Fruit fly (Drosophila melanogaster) whole organism, pupa: ENCODE results near the gene CG43255.

Source experiments
- CG10348 ChIP-seq: fragments of 200-800 bp; sonication (Bioruptor generic); IDR thresholded peaks from 2 replicates; pipeline ENCODE4 v1.3.6; 2022; ENCODE audit warnings: missing biosample characterization, missing genetic modification characterization
- Snoo ChIP-seq: fragments of 200-800 bp; sonication (Bioruptor generic); optimal IDR thresholded peaks from 3 replicates; lab custom pipeline; 2017; ENCODE audit warnings: missing biosample characterization, mild to moderate bottlenecking, missing genetic modification characterization, inconsistent platforms

DNA sequence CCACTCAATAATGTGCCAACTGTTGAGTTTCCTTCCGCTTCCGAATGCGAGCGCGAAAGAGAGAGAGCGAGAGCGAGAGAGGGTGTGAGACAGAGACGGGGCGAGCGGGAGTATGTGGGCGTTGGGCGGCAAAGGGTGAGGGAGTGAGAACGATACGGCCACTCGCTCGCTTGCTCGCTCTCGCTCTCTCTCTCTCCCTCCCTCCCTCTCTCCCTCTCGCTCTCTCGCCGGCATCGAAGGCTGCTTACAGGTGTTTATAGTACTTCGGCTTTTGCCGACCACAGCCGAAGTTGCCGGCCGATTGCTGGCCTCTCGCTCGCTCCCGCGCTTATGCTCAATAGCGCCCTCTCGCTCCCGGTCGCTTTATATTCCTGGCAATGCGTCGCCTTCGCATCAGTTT, 1.0 kb downstream of the CG43255 start:
- TF ChIP-seq Snoo (tag; lab: Kevin White, UChicago) (no peak), CG10348 (GFP tag; lab: Robert Waterston, UW) (no peak)
